Worm (Caenorhabditis elegans) whole organism, young adult: Measurements from ENCODE around the gene ZC513.2.

ENCODE experiments used
- F22D6.2 ChIP-seq: sonication (generic microtip); optimal IDR thresholded peaks from 2 replicates; lab custom pipeline; 2016; ENCODE audit warnings: mild to moderate bottlenecking, missing genetic modification characterization, missing compliant biosample characterization
- F49E8.2 ChIP-seq: sonication (generic microtip); optimal IDR thresholded peaks from 3 replicates; lab custom pipeline; 2017; ENCODE audit warnings: missing genetic modification characterization, mild to moderate bottlenecking, missing compliant biosample characterization, antibody characterized with exemption, moderate library complexity; ENCODE audit not compliant: insufficient read depth
- Y53F4B.3 ChIP-seq: fragments of 200-800 bp; sonication (Bioruptor generic); IDR thresholded peaks from 2 replicates; pipeline ENCODE4 v1.3.6; 2022; ENCODE audit warnings: missing genetic modification reagents, missing genetic modification characterization, missing compliant biosample characterization
- Y56A3A.18 ChIP-seq: fragments of 200-800 bp; sonication (Bioruptor generic); IDR thresholded peaks from 2 replicates; pipeline ENCODE4 v1.3.6; 2022; ENCODE audit warnings: missing genetic modification reagents, missing genetic modification characterization, missing compliant biosample characterization
- ZK185.1 ChIP-seq: sonication (generic microtip); optimal IDR thresholded peaks from 2 replicates; lab custom pipeline; 2016; ENCODE audit warnings: mild to moderate bottlenecking, missing genetic modification characterization, missing compliant biosample characterization; ENCODE audit not compliant: poor library complexity, severe bottlenecking
- hrde-1 ChIP-seq: sonication (generic microtip); optimal IDR thresholded peaks from 2 replicates; lab custom pipeline; 2016; ENCODE audit warnings: missing genetic modification characterization, mild to moderate bottlenecking, missing compliant biosample characterization, moderate library complexity, missing genotype, missing genetic modification reagents, borderline replicate concordance

DNA sequence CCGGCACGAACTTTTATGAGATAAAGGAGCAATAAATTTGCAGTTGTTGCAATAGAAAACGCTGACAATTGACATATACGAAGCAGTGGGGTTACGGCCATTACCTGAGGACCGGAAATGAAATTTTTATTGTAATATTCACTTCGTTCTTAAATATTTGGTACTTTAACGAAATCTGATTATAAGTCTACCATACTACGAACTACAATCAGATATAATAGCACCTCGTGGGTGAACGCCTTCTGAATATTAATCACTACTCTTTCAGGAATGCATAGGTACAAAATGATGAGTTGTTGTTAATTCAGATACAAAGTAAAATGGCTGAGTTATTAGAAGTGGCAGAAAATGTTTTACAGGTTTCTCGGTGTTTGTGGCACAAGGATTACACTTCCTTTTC is 38.2 kb downstream of the ZC513.2 start, which contains the start of gene str-129:
- TF ChIP-seq Y53F4B.3 (GFP tag; lab: Robert Waterston, UW): no peak
- TF ChIP-seq F49E8.2: no peak
- no peak for TF ChIP-seq Y56A3A.18 (GFP tag; lab: Robert Waterston, UW)
- no peak for TF ChIP-seq ZK185.1 (tag; lab: Kevin White, UChicago)
- no peak for TF ChIP-seq hrde-1 (tag; lab: Kevin White, UChicago)
- no peak for TF ChIP-seq F22D6.2 (tag; lab: Kevin White, UChicago)
